Worm (Caenorhabditis elegans) whole organism, late embryonic: ENCODE results near the gene C18H9.6.

Source experiments
- C38D4.7 ChIP-seq: fragments of 200-800 bp; sonication (Bioruptor generic); optimal IDR thresholded peaks from 2 replicates; lab custom pipeline; 2018; ENCODE audit warnings: mild to moderate bottlenecking, missing genetic modification characterization, moderate library complexity, missing compliant biosample characterization
- F13H6.1 ChIP-seq: sonication (generic microtip); optimal IDR thresholded peaks from 2 replicates; lab custom pipeline; 2016; ENCODE audit warnings: missing genetic modification characterization, missing compliant biosample characterization
- K09A11.1 ChIP-seq: sonication (generic microtip); optimal IDR thresholded peaks from 2 replicates; lab custom pipeline; 2017; ENCODE audit warnings: antibody characterized with exemption, mild to moderate bottlenecking, missing genetic modification characterization, missing compliant biosample characterization; ENCODE audit not compliant: insufficient read depth
- ahr-1 ChIP-seq: sonication (generic microtip); optimal IDR thresholded peaks from 2 replicates; lab custom pipeline; 2016; ENCODE audit warnings: missing genetic modification characterization, missing compliant biosample characterization
- ceh-14 ChIP-seq: sonication (generic microtip); optimal IDR thresholded peaks from 2 replicates; lab custom pipeline; 2016; ENCODE audit warnings: missing genotype, missing genetic modification characterization, missing compliant biosample characterization
- ceh-31 ChIP-seq: sonication (generic microtip); optimal IDR thresholded peaks from 2 replicates; lab custom pipeline; 2016; ENCODE audit warnings: missing genetic modification characterization, missing compliant biosample characterization
- ceh-6 ChIP-seq: fragments of 200-800 bp; sonication (Bioruptor generic); optimal IDR thresholded peaks from 2 replicates; lab custom pipeline; 2018; ENCODE audit warnings: mild to moderate bottlenecking, missing genetic modification characterization, missing compliant biosample characterization
- ceh-9 ChIP-seq: sonication (generic microtip); optimal IDR thresholded peaks from 2 replicates; lab custom pipeline; 2016; ENCODE audit warnings: mild to moderate bottlenecking, missing genetic modification characterization, inconsistent platforms, missing compliant biosample characterization
- che-1 ChIP-seq: sonication (generic microtip); optimal IDR thresholded peaks from 2 replicates; lab custom pipeline; 2016; ENCODE audit warnings: mild to moderate bottlenecking, missing genetic modification characterization, missing compliant biosample characterization
- ets-4 ChIP-seq: sonication (generic microtip); optimal IDR thresholded peaks from 2 replicates; lab custom pipeline; 2016; ENCODE audit warnings: missing genetic modification characterization, missing compliant biosample characterization
- fax-1 ChIP-seq: sonication (generic microtip); optimal IDR thresholded peaks from 2 replicates; lab custom pipeline; 2016; ENCODE audit warnings: missing genotype, missing genetic modification characterization, missing compliant biosample characterization
- fkh-6 ChIP-seq: sonication (generic microtip); optimal IDR thresholded peaks from 2 replicates; lab custom pipeline; 2016; ENCODE audit warnings: missing genetic modification characterization, missing compliant biosample characterization
- gmeb-2 ChIP-seq: sonication (generic microtip); optimal IDR thresholded peaks from 2 replicates; lab custom pipeline; 2016; ENCODE audit warnings: missing genetic modification characterization, inconsistent platforms, missing compliant biosample characterization
- hlh-13 ChIP-seq: fragments of 200-800 bp; sonication (Bioruptor generic); optimal IDR thresholded peaks from 2 replicates; lab custom pipeline; 2018; ENCODE audit warnings: mild to moderate bottlenecking, missing genetic modification characterization, missing compliant biosample characterization
- hlh-6 ChIP-seq: sonication (generic microtip); optimal IDR thresholded peaks from 2 replicates; lab custom pipeline; 2016; ENCODE audit warnings: missing genotype, missing genetic modification characterization, missing compliant biosample characterization
- hlh-8 ChIP-seq: sonication (generic microtip); optimal IDR thresholded peaks from 2 replicates; lab custom pipeline; 2016; ENCODE audit warnings: missing genotype, missing genetic modification characterization, missing compliant biosample characterization
- lim-6 ChIP-seq: sonication (generic microtip); optimal IDR thresholded peaks from 2 replicates; lab custom pipeline; 2016; ENCODE audit warnings: missing genetic modification characterization, missing compliant biosample characterization
- mec-3 ChIP-seq: sonication (generic microtip); optimal IDR thresholded peaks from 2 replicates; lab custom pipeline; 2016; ENCODE audit warnings: borderline replicate concordance, missing genetic modification characterization, missing compliant biosample characterization
- nfya-1 ChIP-seq: sonication (generic microtip); optimal IDR thresholded peaks from 2 replicates; lab custom pipeline; 2017; ENCODE audit warnings: missing genetic modification characterization, mild to moderate bottlenecking, missing compliant biosample characterization, antibody characterized with exemption, moderate library complexity
- nhr-232 ChIP-seq: sonication (generic microtip); optimal IDR thresholded peaks from 2 replicates; lab custom pipeline; 2016; ENCODE audit warnings: missing genetic modification characterization, missing compliant biosample characterization
- npax-4 ChIP-seq: sonication (generic microtip); optimal IDR thresholded peaks from 2 replicates; lab custom pipeline; 2016; ENCODE audit warnings: missing genetic modification characterization, missing compliant biosample characterization
- odd-2 ChIP-seq: sonication (generic microtip); optimal IDR thresholded peaks from 2 replicates; lab custom pipeline; 2017; ENCODE audit warnings: antibody characterized with exemption, mild to moderate bottlenecking, missing genetic modification characterization, missing compliant biosample characterization
- pat-9 ChIP-seq: fragments of 200-800 bp; sonication (Bioruptor generic); optimal IDR thresholded peaks from 2 replicates; lab custom pipeline; 2018; ENCODE audit warnings: mild to moderate bottlenecking, missing genetic modification characterization, moderate library complexity, missing compliant biosample characterization
- ref-2 ChIP-seq: sonication (generic microtip); optimal IDR thresholded peaks from 2 replicates; lab custom pipeline; 2016; ENCODE audit warnings: missing genetic modification characterization, missing compliant biosample characterization
- rnt-1 ChIP-seq: sonication (generic microtip); optimal IDR thresholded peaks from 2 replicates; lab custom pipeline; 2016; ENCODE audit warnings: missing genetic modification characterization, missing compliant biosample characterization
- sdc-2 ChIP-seq: sonication (generic microtip); optimal IDR thresholded peaks from 2 replicates; lab custom pipeline; 2016; ENCODE audit warnings: missing genotype, missing genetic modification characterization, missing compliant biosample characterization
- tbx-2 ChIP-seq: sonication (generic microtip); optimal IDR thresholded peaks from 2 replicates; lab custom pipeline; 2016; ENCODE audit warnings: missing genetic modification characterization, missing compliant biosample characterization
- ttx-3 ChIP-seq: sonication (generic microtip); optimal IDR thresholded peaks from 2 replicates; lab custom pipeline; 2016; ENCODE audit warnings: missing genetic modification reagents, missing genetic modification characterization, missing compliant biosample characterization
- unc-42 ChIP-seq: sonication (generic microtip); optimal IDR thresholded peaks from 2 replicates; lab custom pipeline; 2016; ENCODE audit warnings: missing genotype, missing genetic modification characterization, missing compliant biosample characterization

The C18H9.6 gene

ce11 chrII:6713832-6714342, 12.5 kb upstream of the C18H9.6 start, which contains the start of gene dpy-2:
Gene dpy-2 (plus strand): TSS chrII:6714292.
- TF ChIP-seq C38D4.7 (GFP tag; lab: Kevin White, UChicago) (no peak), lim-6 (tag; lab: Kevin White, UChicago) (no peak), fkh-6 (tag; lab: Kevin White, UChicago) (no peak), che-1 (tag; lab: Kevin White, UChicago) (no peak), ceh-6 (GFP tag; lab: Kevin White, UChicago) (no peak), ttx-3 (no peak), odd-2 (no peak), ahr-1 (tag; lab: Kevin White, UChicago) (no peak), K09A11.1 (tag; lab: Kevin White, UChicago) (no peak), F13H6.1 (tag; lab: Kevin White, UChicago) (no peak), hlh-13 (GFP tag; lab: Kevin White, UChicago) (no peak), nfya-1 (tag; lab: Kevin White, UChicago) (no peak), nhr-232 (tag; lab: Kevin White, UChicago) (no peak), mec-3 (tag; lab: Kevin White, UChicago) (no peak), pat-9 (tag; lab: Kevin White, UChicago) (no peak), tbx-2 (tag; lab: Kevin White, UChicago) (no peak)

ce11 chrII:6713003-6713402, 11.6 kb upstream of the C18H9.6 start:
- TF ChIP-seq unc-42 (tag; lab: Kevin White, UChicago) (no peak), gmeb-2 (tag; lab: Kevin White, UChicago) (no peak), nhr-232 (tag; lab: Kevin White, UChicago) (no peak), sdc-2 (no peak), hlh-13 (GFP tag; lab: Kevin White, UChicago) (no peak), mec-3 (tag; lab: Kevin White, UChicago) (no peak), fax-1 (tag; lab: Kevin White, UChicago) (no peak), ceh-14 (tag; lab: Kevin White, UChicago) (no peak)

ce11 chrII:6712177-6712981, 11.0 kb upstream of the C18H9.6 start, which contains the start of the genes dpy-10 and T14B4.19:
Gene dpy-10 (minus strand): TSS chrII:6712227.
Gene T14B4.19 (minus strand): TSS chrII:6712931.
- no peak for TF ChIP-seq ceh-6 (GFP tag; lab: Kevin White, UChicago)
- peak; percentile 11 for TF ChIP-seq rnt-1 (tag; lab: Kevin White, UChicago)
- no peak for TF ChIP-seq ets-4 (tag; lab: Kevin White, UChicago)
- no peak for TF ChIP-seq K09A11.1 (tag; lab: Kevin White, UChicago)
- TF ChIP-seq ref-2 (tag; lab: Kevin White, UChicago) = peak; percentile 66
- TF ChIP-seq ceh-31 (tag; lab: Kevin White, UChicago) = no peak
- TF ChIP-seq npax-4 (tag; lab: Kevin White, UChicago) = no peak
- no peak for TF ChIP-seq hlh-8 (tag; lab: Kevin White, UChicago)

- TF ChIP-seq sdc-2 = peak; percentile 28
- no peak for TF ChIP-seq npax-4 (tag; lab: Kevin White, UChicago)
- TF ChIP-seq hlh-6 (tag; lab: Kevin White, UChicago) = peak; percentile 45
These were observed 9.2 kb upstream of the C18H9.6 start for ce11 chrII:6710596-6710995.

- TF ChIP-seq unc-42 (tag; lab: Kevin White, UChicago) (peak; percentile 93), ceh-9 (no peak)
These were observed 8.3 kb upstream of the C18H9.6 start for ce11 chrII:6709680-6710079.
